Worm (Caenorhabditis elegans) whole organism, L3 larva: ENCODE data around the gene D1022.4.

Experiments used
- ZK546.5 ChIP-seq: sonication (generic microtip); optimal IDR thresholded peaks from 2 replicates; lab custom pipeline; 2017; ENCODE audit warnings: missing biosample characterization, missing genetic modification characterization
- aly-2 ChIP-seq: fragments of 150-350 bp; optimal IDR thresholded peaks from 2 replicates; lab custom pipeline; 2014; ENCODE audit warnings: missing biosample characterization, missing genetic modification characterization
- elt-3 ChIP-seq, 3 experiments: fragments of 150-350 bp in 1 of 3; sonication (generic microtip) in 2 of 3; optimal IDR thresholded peaks; 2 replicates in 2 of 3; 4 replicates in 1 of 3; lab custom pipeline; 2014 to 2017; ENCODE audit warnings: missing biosample characterization in 3 of 3, missing genetic modification characterization in 3 of 3
- eor-1 ChIP-seq, 2 experiments: fragments of 150-350 bp; optimal IDR thresholded peaks; 2 replicates each; lab custom pipeline; 2014 to 2018; ENCODE audit warnings: missing biosample characterization in 2 of 2, missing genetic modification characterization in 2 of 2
- fos-1 ChIP-seq: fragments of 150-350 bp; optimal IDR thresholded peaks from 2 replicates; lab custom pipeline; 2014; ENCODE audit warnings: missing biosample characterization, missing genetic modification characterization
- hmg-11 ChIP-seq: sonication (generic microtip); optimal IDR thresholded peaks from 2 replicates; lab custom pipeline; 2016; ENCODE audit warnings: missing genetic modification characterization, missing compliant biosample characterization
- jun-1 ChIP-seq: fragments of 150-350 bp; optimal IDR thresholded peaks from 2 replicates; lab custom pipeline; 2014; ENCODE audit warnings: missing biosample characterization, missing genetic modification reagents, missing genetic modification characterization
- nhr-25 ChIP-seq: sonication (generic microtip); optimal IDR thresholded peaks from 2 replicates; lab custom pipeline; 2017; ENCODE audit warnings: missing biosample characterization, missing genetic modification characterization
- nhr-67 ChIP-seq: fragments of 150-350 bp; optimal IDR thresholded peaks from 2 replicates; lab custom pipeline; 2014; ENCODE audit warnings: missing biosample characterization, missing genetic modification characterization
- nhr-77 ChIP-seq: fragments of 150-350 bp; optimal IDR thresholded peaks from 2 replicates; lab custom pipeline; 2014; ENCODE audit warnings: missing biosample characterization, missing genetic modification characterization
- sea-2 ChIP-seq: fragments of 150-350 bp; sonication (generic microtip); optimal IDR thresholded peaks from 4 replicates; lab custom pipeline; 2014; ENCODE audit warnings: missing biosample characterization, missing genetic modification reagents, missing genetic modification characterization
- tbx-2 ChIP-seq: sonication (generic microtip); optimal IDR thresholded peaks from 2 replicates; lab custom pipeline; 2016; ENCODE audit warnings: mild to moderate bottlenecking, missing genetic modification characterization, missing compliant biosample characterization
- zag-1 ChIP-seq: fragments of 150-350 bp; optimal IDR thresholded peaks from 2 replicates; lab custom pipeline; 2014; ENCODE audit warnings: missing biosample characterization, missing genetic modification characterization

The D1022.4 gene

ce11 chrII:7411930-7412329 lies 45.2 kb downstream of the D1022.4 start, which contains the start of gene K02A2.5:
Gene K02A2.5, minus strand, starts transcription at chrII:7412030.
- TF ChIP-seq elt-3 (tag; optimal IDR thresholded peaks at IDR 0.05; lab: Kevin White, UChicago) (no peak), nhr-67 (tag; lab: Kevin White, UChicago) (no peak), eor-1 (tag; optimal IDR thresholded peaks at IDR 0.05; lab: Kevin White, UChicago) (no peak), nhr-25 (tag; lab: Kevin White, UChicago) (no peak), fos-1 (no peak), tbx-2 (tag; lab: Kevin White, UChicago) (no peak), ZK546.5 (tag; lab: Kevin White, UChicago) (no peak), hmg-11 (tag; lab: Kevin White, UChicago) (no peak)
- TF ChIP-seq, all 47 proteins: peak for 0

- TF ChIP-seq tbx-2 (tag; lab: Kevin White, UChicago): no peak
- TF ChIP-seq nhr-77 (tag; lab: Kevin White, UChicago): no peak
- TF ChIP-seq nhr-67 (tag; lab: Kevin White, UChicago): no peak
- TF ChIP-seq ZK546.5 (tag; lab: Kevin White, UChicago): no peak
- no peak for TF ChIP-seq aly-2 (tag; lab: Kevin White, UChicago)
- no peak for TF ChIP-seq jun-1 (tag; lab: Kevin White, UChicago)
Observed at ce11 chrII:7408192-7408591, 48.9 kb downstream of the D1022.4 start, which contains the start of gene srd-55. Gene srd-55, plus strand, starts transcription at chrII:7408492.

ce11 chrII:7406438-7406837 lies 50.7 kb downstream of the D1022.4 start:
- no peak for TF ChIP-seq zag-1 (tag; lab: Kevin White, UChicago)
- no peak for TF ChIP-seq sea-2 (GFP tag; lab: Kevin White, UChicago)
